Worm (Caenorhabditis elegans) whole organism, young adult: ENCODE results near the gene str-232.

Experiments used
- B0019.2 ChIP-seq: fragments of 200-800 bp; sonication (Bioruptor generic); conservative IDR thresholded peaks from 2 replicates; pipeline ENCODE4 v1.3.6; 2022; ENCODE audit warnings: missing genetic modification reagents, missing genetic modification characterization, missing compliant biosample characterization
- ama-1 ChIP-seq, 3 experiments: fragments of 150-350 bp in 1 of 3; sonication (generic microtip) in 2 of 3; optimal IDR thresholded peaks; 2 replicates each; lab custom pipeline; 2014 to 2018; ENCODE audit warnings: missing biosample characterization in 2 of 3, missing genetic modification characterization in 2 of 3, missing genetic modification reagents in 2 of 3
- aptf-2 ChIP-seq: fragments of 200-800 bp; sonication (Bioruptor generic); conservative IDR thresholded peaks from 2 replicates; pipeline ENCODE4 v1.3.6; 2022; ENCODE audit warnings: missing genetic modification reagents, missing genetic modification characterization, missing compliant biosample characterization
- hlh-12 ChIP-seq: sonication (generic microtip); optimal IDR thresholded peaks from 2 replicates; lab custom pipeline; 2016; ENCODE audit warnings: missing genetic modification characterization, missing compliant biosample characterization
- hlh-26 ChIP-seq: fragments of 200-800 bp; sonication (Bioruptor generic); conservative IDR thresholded peaks from 2 replicates; pipeline ENCODE4 v1.3.6; 2022; ENCODE audit warnings: missing genetic modification reagents, missing genetic modification characterization, missing compliant biosample characterization
- lin-26 ChIP-seq: fragments of 200-800 bp; sonication (Bioruptor generic); IDR thresholded peaks from 2 replicates; pipeline ENCODE4 v1.3.6; 2022; ENCODE audit warnings: missing genetic modification reagents, missing genetic modification characterization, missing compliant biosample characterization
- mel-28 ChIP-seq: sonication (generic microtip); optimal IDR thresholded peaks from 2 replicates; lab custom pipeline; 2016; ENCODE audit warnings: borderline replicate concordance, mild to moderate bottlenecking, missing genetic modification characterization, missing compliant biosample characterization
- nfya-1 ChIP-seq: sonication (generic microtip); optimal IDR thresholded peaks from 2 replicates; lab custom pipeline; 2017; ENCODE audit warnings: antibody characterized with exemption, missing compliant biosample characterization, missing genetic modification characterization, borderline replicate concordance; ENCODE audit not compliant: insufficient read depth
- pha-4 ChIP-seq: fragments of 150-350 bp; sonication (generic microtip); optimal IDR thresholded peaks from 2 replicates; lab custom pipeline; 2014; ENCODE audit warnings: missing biosample characterization, missing genetic modification reagents, missing genetic modification characterization
- sdz-38 ChIP-seq: sonication (generic microtip); optimal IDR thresholded peaks from 2 replicates; lab custom pipeline; 2016; ENCODE audit warnings: missing genotype, missing genetic modification characterization, missing compliant biosample characterization
- tbx-9 ChIP-seq: sonication (generic microtip); optimal IDR thresholded peaks from 2 replicates; lab custom pipeline; 2016; ENCODE audit warnings: borderline replicate concordance, missing genetic modification characterization, inconsistent platforms, missing compliant biosample characterization
- zfh-2 ChIP-seq: fragments of 200-800 bp; sonication (Bioruptor generic); conservative IDR thresholded peaks from 2 replicates; pipeline ENCODE4 v1.3.6; 2022; ENCODE audit warnings: missing genetic modification reagents, missing genetic modification characterization, missing compliant biosample characterization
- ztf-18 ChIP-seq: sonication (generic microtip); optimal IDR thresholded peaks from 2 replicates; lab custom pipeline; 2016; ENCODE audit warnings: missing genotype, mild to moderate bottlenecking, missing genetic modification characterization, missing compliant biosample characterization

- TF ChIP-seq ama-1 (optimal IDR thresholded peaks at IDR 0.05; lab: Kevin White, UChicago), result no peak
- no peak for TF ChIP-seq ama-1 (GFP tag; optimal IDR thresholded peaks at IDR 0.05; lab: Kevin White, UChicago)
- TF ChIP-seq hlh-26 (GFP tag; lab: Robert Waterston, UW), result no peak
- TF ChIP-seq sdz-38 (tag; lab: Kevin White, UChicago), result no peak
- TF ChIP-seq B0019.2 (GFP tag; lab: Robert Waterston, UW), result no peak
- TF ChIP-seq mel-28, result no peak
- no peak for TF ChIP-seq zfh-2
- TF ChIP-seq lin-26 (GFP tag; lab: Robert Waterston, UW), result no peak
- no peak for TF ChIP-seq aptf-2 (GFP tag; lab: Robert Waterston, UW)
- TF ChIP-seq ztf-18 (tag; lab: Kevin White, UChicago), result no peak
- no peak for TF ChIP-seq nfya-1 (tag; lab: Kevin White, UChicago)
- TF ChIP-seq pha-4 (tag; lab: Kevin White, UChicago), result no peak
- TF ChIP-seq tbx-9 (tag; lab: Kevin White, UChicago), result no peak
- TF ChIP-seq hlh-12 (tag; lab: Kevin White, UChicago), result no peak
Observed at ce11 chrV:16041412-16041811, 25.9 kb upstream of the str-232 start.
